Worm (Caenorhabditis elegans) whole organism, L3 larva: ENCODE results near the gene BE0003N10.1.

Experiments used
- ama-1 ChIP-seq: fragments of 150-350 bp; optimal IDR thresholded peaks from 2 replicates; lab custom pipeline; 2018
- ceh-28 ChIP-seq: fragments of 150-350 bp; optimal IDR thresholded peaks from 2 replicates; lab custom pipeline; 2014; ENCODE audit warnings: missing biosample characterization, missing genetic modification reagents, missing genetic modification characterization
- jun-1 ChIP-seq: fragments of 150-350 bp; optimal IDR thresholded peaks from 2 replicates; lab custom pipeline; 2014; ENCODE audit warnings: missing biosample characterization, missing genetic modification reagents, missing genetic modification characterization
- mdl-1 ChIP-seq: fragments of 150-350 bp; optimal IDR thresholded peaks from 2 replicates; lab custom pipeline; 2014; ENCODE audit warnings: missing biosample characterization, missing genetic modification characterization
- nhr-11 ChIP-seq: fragments of 150-350 bp; optimal IDR thresholded peaks from 2 replicates; lab custom pipeline; 2014; ENCODE audit warnings: missing biosample characterization, missing genetic modification characterization

- no peak for TF ChIP-seq nhr-11
- TF ChIP-seq mdl-1 (tag; lab: Kevin White, UChicago): no peak
- TF ChIP-seq ama-1 (lab: Kevin White, UChicago): no peak
- TF ChIP-seq jun-1 (tag; lab: Kevin White, UChicago): no peak
- no peak for TF ChIP-seq ceh-28 (tag; lab: Kevin White, UChicago)
Measured at ce11 chrIII:1001297-1001696, 36.0 kb upstream of the BE0003N10.1 start, which contains the start of gene R06B10.7.
